Worm (Caenorhabditis elegans) whole organism, L1 larva: ENCODE measurements around the gene C55A1.11.

Source experiments
- ceh-8 ChIP-seq: fragments of 200-800 bp; sonication (Bioruptor generic); optimal IDR thresholded peaks from 2 replicates; lab custom pipeline; 2018; ENCODE audit warnings: mild to moderate bottlenecking, missing genetic modification characterization, moderate library complexity, missing compliant biosample characterization
- ceh-82 ChIP-seq, 3 experiments: fragments of 150-350 bp in 1 of 3; sonication (generic microtip) in 2 of 3; optimal IDR thresholded peaks; 2 replicates each; lab custom pipeline; 2014 to 2017; ENCODE audit warnings: missing biosample characterization in 3 of 3, missing genetic modification characterization in 3 of 3
- egl-27 ChIP-seq, 2 experiments: fragments of 150-350 bp in 1 of 2; sonication (generic microtip); optimal IDR thresholded peaks; 3 replicates each; lab custom pipeline; 2017 to 2018; ENCODE audit warnings: missing biosample characterization in 2 of 2, missing genetic modification characterization in 2 of 2, missing genetic modification reagents in 2 of 2
- jun-1 ChIP-seq: fragments of 150-350 bp; optimal IDR thresholded peaks from 2 replicates; lab custom pipeline; 2014; ENCODE audit warnings: missing biosample characterization, missing genetic modification reagents, missing genetic modification characterization
- lin-15B ChIP-seq: fragments of 150-350 bp; sonication (generic microtip); optimal IDR thresholded peaks from 3 replicates; lab custom pipeline; 2014; ENCODE audit warnings: missing biosample characterization, missing genetic modification characterization
- lin-39 ChIP-seq: fragments of 150-350 bp; optimal IDR thresholded peaks from 2 replicates; lab custom pipeline; 2014; ENCODE audit warnings: missing biosample characterization, missing genetic modification reagents, missing genetic modification characterization
- lsy-2 ChIP-seq, 2 experiments: fragments of 150-350 bp; optimal IDR thresholded peaks; 2 replicates each; lab custom pipeline; 2014; ENCODE audit warnings: missing biosample characterization in 2 of 2, missing genetic modification characterization in 2 of 2
- mdl-1 ChIP-seq, 2 experiments: fragments of 150-350 bp; optimal IDR thresholded peaks; 2 replicates each; lab custom pipeline; 2014 to 2017; ENCODE audit warnings: missing biosample characterization in 2 of 2, missing genetic modification characterization in 2 of 2, inconsistent platforms in 1 of 2
- nhr-77 ChIP-seq: fragments of 150-350 bp; optimal IDR thresholded peaks from 2 replicates; lab custom pipeline; 2014; ENCODE audit warnings: missing biosample characterization, missing genetic modification characterization
- unc-130 ChIP-seq: fragments of 150-350 bp; optimal IDR thresholded peaks from 2 replicates; lab custom pipeline; 2017; ENCODE audit warnings: missing biosample characterization, missing genetic modification characterization, inconsistent platforms
- unc-86 ChIP-seq: sonication (generic microtip); optimal IDR thresholded peaks from 2 replicates; lab custom pipeline; 2016; ENCODE audit warnings: missing genetic modification characterization, missing compliant biosample characterization
- vab-15 ChIP-seq: sonication (generic microtip); optimal IDR thresholded peaks from 2 replicates; lab custom pipeline; 2017; ENCODE audit warnings: missing genotype, mild to moderate bottlenecking, missing genetic modification characterization, missing compliant biosample characterization

DNA sequence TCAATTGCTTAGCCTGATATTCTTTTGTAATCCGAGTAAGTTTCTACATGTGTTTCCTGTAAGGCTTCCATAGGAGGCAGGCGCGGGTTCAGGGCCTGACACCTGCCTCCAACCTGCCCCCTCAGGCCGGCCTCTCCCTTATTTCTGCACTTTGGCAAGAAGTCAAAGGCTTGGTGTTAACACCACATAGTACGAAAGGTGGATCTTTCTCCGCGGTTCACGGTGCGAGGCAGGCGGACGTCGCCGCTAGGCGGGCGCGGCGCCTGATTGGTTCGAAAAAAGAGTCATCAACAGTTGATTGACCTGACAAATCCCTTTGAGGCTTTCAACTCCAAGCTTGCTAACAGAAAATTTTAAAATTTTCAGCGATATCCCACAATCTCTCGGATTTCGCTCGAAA, 49.2 kb downstream of the C55A1.11 start:
- no peak for TF ChIP-seq ceh-82 (tag; optimal IDR thresholded peaks at IDR 0.05; lab: Kevin White, UChicago)
- TF ChIP-seq lsy-2 (tag; optimal IDR thresholded peaks at IDR 0.05; lab: Kevin White, UChicago) = no peak
- TF ChIP-seq egl-27 (tag; optimal IDR thresholded peaks at IDR 0.05; lab: Kevin White, UChicago) = no peak
- no peak for TF ChIP-seq lin-39 (tag; lab: Kevin White, UChicago)
- no peak for TF ChIP-seq ceh-8 (GFP tag; lab: Kevin White, UChicago)
- TF ChIP-seq lin-15B (tag; lab: Kevin White, UChicago) = no peak
- TF ChIP-seq mdl-1 (tag; optimal IDR thresholded peaks at IDR 0.05; lab: Kevin White, UChicago) = no peak
- no peak for TF ChIP-seq nhr-77 (tag; lab: Kevin White, UChicago)
- TF ChIP-seq unc-130 (tag; lab: Kevin White, UChicago) = no peak
- no peak for TF ChIP-seq unc-86 (tag; lab: Kevin White, UChicago)
- no peak for TF ChIP-seq jun-1 (tag; lab: Kevin White, UChicago)
- TF ChIP-seq vab-15 = no peak
